Worm (Caenorhabditis elegans): Measurements from ENCODE around the gene F20D6.9.

DNA sequence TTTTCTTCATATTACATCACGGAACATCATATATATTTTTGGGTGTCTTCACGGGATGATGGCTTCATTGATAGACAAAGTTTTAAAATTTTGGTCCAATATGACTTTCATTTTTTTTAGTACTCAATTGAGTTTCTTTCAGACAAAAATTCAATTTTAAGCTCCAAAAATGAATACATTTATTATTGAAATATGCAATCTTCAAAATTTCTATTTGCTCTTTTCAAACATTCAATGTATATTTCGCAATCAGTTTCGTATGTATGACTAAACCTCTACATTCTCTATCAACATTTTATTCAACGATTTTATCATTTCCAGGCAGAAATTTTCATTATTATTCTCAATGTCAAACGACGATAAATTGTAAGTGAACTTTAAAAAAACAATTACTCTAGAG lies 6.1 kb upstream of the F20D6.9 start, which contains the start of gene srp-8:
- TF ChIP-seq aly-2 (tag; optimal IDR thresholded peaks at IDR 0.05) (no peak), dpl-1 (GFP tag; optimal IDR thresholded peaks at IDR 0.05) (no peak), unc-130 (tag; optimal IDR thresholded peaks at IDR 0.05) (no peak), unc-86 (tag; optimal IDR thresholded peaks at IDR 0.05) (no peak), lsy-2 (tag; optimal IDR thresholded peaks at IDR 0.05) (no peak), lin-15B (tag; optimal IDR thresholded peaks at IDR 0.05) (no peak), elt-3 (tag; optimal IDR thresholded peaks at IDR 0.05) (no peak)
